Comparison of ENCODE assay signal across 4 fruit fly cellular contexts in genomic region chrX:15675294-15675693, dm6.
TF ChIP-seq lines count a peak whose summit lies in the region.

CG12708 (plus strand) TSS chrX:15675476.

- TF ChIP-seq CTCF in whole organism, embryonic (GFP tag; optimal IDR thresholded peaks at IDR 0.05; lab: Kevin White, UChicago), result no peak

TF ChIP-seq in whole organism, embryonic, 481 proteins besides CTCF, POLR2A, EP300 and RAD21 (continues in another document):
- TF ChIP-seq Kr (GFP tag; optimal IDR thresholded peaks at IDR 0.05; lab: Kevin White, UChicago) (no peak), ewg (GFP tag; optimal IDR thresholded peaks at IDR 0.05; lab: Kevin White, UChicago) (peak; percentile 39), sens (GFP tag; lab: Kevin White, UChicago) (peak; percentile 72), CG2875 (GFP tag; optimal IDR thresholded peaks at IDR 0.05; lab: Kevin White, UChicago) (no peak), Drgx (GFP tag; IDR thresholded peaks at IDR 0.05; lab: Robert Waterston, UW) (0 out of 2 replicates have a peak, but pooled peaks have one; percentile 22), CoRest (tag; optimal IDR thresholded peaks at IDR 0.05; lab: Kevin White, UChicago) (no peak), CG14860 (GFP tag; IDR thresholded peaks at IDR 0.05; lab: Robert Waterston, UW; ENCODE audit: partially characterized antibody) (no peak), CG12942 (GFP tag; optimal IDR thresholded peaks at IDR 0.05; lab: Kevin White, UChicago) (no peak), Dip2 (GFP tag; IDR thresholded peaks at IDR 0.05; lab: Robert Waterston, UW) (no peak), CG12155 (GFP tag; optimal IDR thresholded peaks at IDR 0.05; lab: Kevin White, UChicago) (no peak), CG15011 (GFP tag; optimal IDR thresholded peaks at IDR 0.05; lab: Kevin White, UChicago) (no peak), schlank (tag; optimal IDR thresholded peaks at IDR 0.05; lab: Kevin White, UChicago) (no peak), Opbp (GFP tag; IDR thresholded peaks at IDR 0.05; lab: Robert Waterston, UW; ENCODE audit: partially characterized antibody) (no peak), crc (GFP tag; optimal IDR thresholded peaks at IDR 0.05; lab: Kevin White, UChicago) (no peak), Elba2 (GFP tag; optimal IDR thresholded peaks at IDR 0.05; lab: Kevin White, UChicago) (no peak), CG33557 (GFP tag; optimal IDR thresholded peaks at IDR 0.05; lab: Kevin White, UChicago) (peak; percentile 9), lmd (GFP tag; IDR thresholded peaks at IDR 0.05; lab: Robert Waterston, UW) (no peak), zfh2 (GFP tag; optimal IDR thresholded peaks at IDR 0.05; lab: Kevin White, UChicago) (no peak), CG8924 (tag; optimal IDR thresholded peaks at IDR 0.05; lab: Kevin White, UChicago) (no peak), eve (GFP tag; optimal IDR thresholded peaks at IDR 0.05; lab: Kevin White, UChicago) (no peak), HLHmδ (GFP tag; optimal IDR thresholded peaks at IDR 0.05; lab: Kevin White, UChicago) (peak; percentile 87), CrebB (tag; optimal IDR thresholded peaks at IDR 0.05; lab: Kevin White, UChicago) (no peak), kni (GFP tag; optimal IDR thresholded peaks at IDR 0.05; lab: Kevin White, UChicago) (no peak)

TF ChIP-seq in whole organism, prepupa, 60 proteins besides CTCF, POLR2A, EP300 and RAD21 (continues in another document):
- TF ChIP-seq CG10669 (GFP tag; optimal IDR thresholded peaks at IDR 0.05; lab: Kevin White, UChicago), result no peak
- TF ChIP-seq CG3919 (GFP tag; optimal IDR thresholded peaks at IDR 0.05; lab: Kevin White, UChicago), result peak; percentile 18
- peak; percentile 28 for TF ChIP-seq CG9139 (GFP tag; optimal IDR thresholded peaks at IDR 0.05; lab: Kevin White, UChicago)
- no peak for TF ChIP-seq Blimp-1 (GFP tag; optimal IDR thresholded peaks at IDR 0.05; lab: Kevin White, UChicago)
- no peak for TF ChIP-seq fkh (GFP tag; optimal IDR thresholded peaks at IDR 0.05; lab: Kevin White, UChicago)
- no peak for TF ChIP-seq CG31627 (GFP tag; optimal IDR thresholded peaks at IDR 0.05; lab: Kevin White, UChicago)
- TF ChIP-seq Eip75B (GFP tag; optimal IDR thresholded peaks at IDR 0.05; lab: Kevin White, UChicago), result peak; percentile 16
- peak; percentile 49; the same call in 1 of the 3 replicates for TF ChIP-seq eg (GFP tag; IDR thresholded peaks at IDR 0.05; lab: Robert Waterston, UW)
- TF ChIP-seq CG8319 (GFP tag; optimal IDR thresholded peaks at IDR 0.05; lab: Kevin White, UChicago), result no peak
- peak; percentile 10 for TF ChIP-seq dsx (GFP tag; optimal IDR thresholded peaks at IDR 0.05; lab: Kevin White, UChicago; ENCODE audit: poor library complexity, severe bottlenecking)
- peak; percentile 26 for TF ChIP-seq CG1621 (tag; optimal IDR thresholded peaks at IDR 0.05; lab: Kevin White, UChicago)
- TF ChIP-seq topi (GFP tag; optimal IDR thresholded peaks at IDR 0.05; lab: Kevin White, UChicago), result peak; percentile 38
- no peak for TF ChIP-seq CG32006 (GFP tag; optimal IDR thresholded peaks at IDR 0.05; lab: Kevin White, UChicago)
- TF ChIP-seq achi (GFP tag; optimal IDR thresholded peaks at IDR 0.05; lab: Kevin White, UChicago), result no peak
- no peak for TF ChIP-seq CG10631 (GFP tag; optimal IDR thresholded peaks at IDR 0.05; lab: Kevin White, UChicago)
- TF ChIP-seq Ets21C (GFP tag; optimal IDR thresholded peaks at IDR 0.05; lab: Kevin White, UChicago), result no peak
- TF ChIP-seq Ets96B (tag; optimal IDR thresholded peaks at IDR 0.05; lab: Kevin White, UChicago), result no peak
- TF ChIP-seq Hr38 (GFP tag; optimal IDR thresholded peaks at IDR 0.05; lab: Kevin White, UChicago), result no peak
- peak; percentile 45 for TF ChIP-seq Met (GFP tag; optimal IDR thresholded peaks at IDR 0.05; lab: Kevin White, UChicago)
- TF ChIP-seq CG7368 (GFP tag; optimal IDR thresholded peaks at IDR 0.05; lab: Kevin White, UChicago), result no peak
- no peak for TF ChIP-seq CG4318 (GFP tag; optimal IDR thresholded peaks at IDR 0.05; lab: Kevin White, UChicago)
- TF ChIP-seq CG34406 (GFP tag; optimal IDR thresholded peaks at IDR 0.05; lab: Kevin White, UChicago), result no peak
- no peak for TF ChIP-seq CG11762 (GFP tag; optimal IDR thresholded peaks at IDR 0.05; lab: Kevin White, UChicago; ENCODE audit: insufficient read depth)
- no peak for TF ChIP-seq spab (GFP tag; optimal IDR thresholded peaks at IDR 0.05; lab: Kevin White, UChicago)

TF ChIP-seq in whole organism, pupa, 21 proteins besides CTCF, POLR2A, EP300 and RAD21:
- TF ChIP-seq CG14655 (GFP tag; optimal IDR thresholded peaks at IDR 0.05; lab: Kevin White, UChicago), result peak; percentile 18
- no peak for TF ChIP-seq CG10348 (GFP tag; IDR thresholded peaks at IDR 0.05; lab: Robert Waterston, UW)
- TF ChIP-seq Pif1A (GFP tag; optimal IDR thresholded peaks at IDR 0.05; lab: Kevin White, UChicago), result peak; percentile 32
- TF ChIP-seq CG8301 (tag; optimal IDR thresholded peaks at IDR 0.05; lab: Kevin White, UChicago), result peak; percentile 6
- TF ChIP-seq CG17806 (tag; optimal IDR thresholded peaks at IDR 0.05; lab: Kevin White, UChicago), result peak; percentile 6
- TF ChIP-seq D1 (tag; optimal IDR thresholded peaks at IDR 0.05; lab: Kevin White, UChicago), result no peak
- TF ChIP-seq Snoo (tag; optimal IDR thresholded peaks at IDR 0.05; lab: Kevin White, UChicago), result peak; percentile 16
- TF ChIP-seq CG12605 (GFP tag; IDR thresholded peaks at IDR 0.05; lab: Robert Waterston, UW), result 0 out of 2 replicates have a peak, but pooled peaks have one; percentile 21
- peak; percentile 35 for TF ChIP-seq Pif1B (GFP tag; optimal IDR thresholded peaks at IDR 0.05; lab: Kevin White, UChicago)
- TF ChIP-seq CG4496 (GFP tag; IDR thresholded peaks at IDR 0.05; lab: Robert Waterston, UW), result peak; percentile 56; the same call in 1 of the 3 replicates
- no peak for TF ChIP-seq CG34367 (tag; optimal IDR thresholded peaks at IDR 0.05; lab: Kevin White, UChicago)
- TF ChIP-seq EcR (GFP tag; optimal IDR thresholded peaks at IDR 0.05; lab: Kevin White, UChicago), result peak; percentile 19
- peak; percentile 44 for TF ChIP-seq Ets98B (GFP tag; IDR thresholded peaks at IDR 0.05; lab: Robert Waterston, UW)

TF ChIP-seq in whole organism, wandering third instar larva, 38 proteins besides CTCF, POLR2A, EP300 and RAD21:
- TF ChIP-seq pan (optimal IDR thresholded peaks at IDR 0.05; lab: Kevin White, UChicago) (no peak), rgr (GFP tag; optimal IDR thresholded peaks at IDR 0.05; lab: Kevin White, UChicago) (peak; percentile 13), Dif (GFP tag; optimal IDR thresholded peaks at IDR 0.05; lab: Kevin White, UChicago; ENCODE audit: partially characterized antibody) (peak; percentile 69), Hr83 (GFP tag; optimal IDR thresholded peaks at IDR 0.05; lab: Kevin White, UChicago; ENCODE audit: poor library complexity, severe bottlenecking) (no peak), Jra (GFP tag; optimal IDR thresholded peaks at IDR 0.05; lab: Kevin White, UChicago) (no peak), dl (GFP tag; optimal IDR thresholded peaks at IDR 0.05; lab: Kevin White, UChicago; ENCODE audit: insufficient read depth in 1 of 2, partially characterized antibody in 2 of 2) (peak; percentile 33 to 59), psq (GFP tag; optimal IDR thresholded peaks at IDR 0.05; lab: Kevin White, UChicago) (no peak), Vsx2 (GFP tag; optimal IDR thresholded peaks at IDR 0.05; lab: Kevin White, UChicago; ENCODE audit: partially characterized antibody) (peak; percentile 76)

Comparison
In these comparisons a context has a peak if more than half of its experiments do, and no peak if none do; other contexts are left out.
1. Of the 7 proteins assayed by ChIP-seq in both whole organism, embryonic and whole organism, prepupa: peak only in whole organism, embryonic: none; only in whole organism, prepupa: CG6854 and Sox102F; in both: none; in neither: 5.